Fruit fly (Drosophila melanogaster) whole organism: ENCODE results near the gene pim.

Experiments
- CG8478 ChIP-seq: fragments of >200 bp; optimal IDR thresholded peaks from 2 replicates; lab custom pipeline; 2018; ENCODE audit warnings: inconsistent platforms
- Dll ChIP-seq: fragments of >200 bp; optimal IDR thresholded peaks from 2 replicates; lab custom pipeline; 2017
- EcR ChIP-seq, 2 experiments: fragments of >200 bp; optimal IDR thresholded peaks; 2 replicates each; lab custom pipeline; 2017; ENCODE audit warnings: missing biosample characterization in 2 of 2, missing genetic modification characterization in 2 of 2, missing genetic modification reagents in 2 of 2
- pan ChIP-seq: fragments of >200 bp; optimal IDR thresholded peaks from 2 replicates; lab custom pipeline; 2017
- psq ChIP-seq: fragments of >200 bp; optimal IDR thresholded peaks from 2 replicates; lab custom pipeline; 2017
- usp ChIP-seq: fragments of >200 bp; optimal IDR thresholded peaks from 2 replicates; lab custom pipeline; 2017; ENCODE audit warnings: missing biosample characterization, missing genetic modification characterization, mixed read lengths

The pim gene

dm6 chr2L:10333091-10333991 is 29.4 kb upstream of the pim start, which contains the start of gene GATAd:
Gene GATAd (plus strand): TSS chr2L:10333734.
- no peak for TF ChIP-seq psq (lab: Kevin White, UChicago)
- no peak for TF ChIP-seq pan (lab: Kevin White, UChicago)
- no peak for TF ChIP-seq EcR (GFP tag; optimal IDR thresholded peaks at IDR 0.05; lab: Kevin White, UChicago)
- no peak for TF ChIP-seq Dll (lab: Kevin White, UChicago)
- TF ChIP-seq usp (GFP tag; lab: Kevin White, UChicago), result no peak
- TF ChIP-seq CG8478 (lab: Kevin White, UChicago), result no peak

- TF ChIP-seq EcR (GFP tag; optimal IDR thresholded peaks at IDR 0.05; lab: Kevin White, UChicago) (no peak), usp (GFP tag; lab: Kevin White, UChicago) (no peak), pan (lab: Kevin White, UChicago) (no peak), Dll (lab: Kevin White, UChicago) (no peak), psq (lab: Kevin White, UChicago) (no peak), CG8478 (lab: Kevin White, UChicago) (no peak)
These were observed 28.6 kb upstream of the pim start for dm6 chr2L:10334213-10334612.

- TF ChIP-seq CG8478 (lab: Kevin White, UChicago) (peak; percentile 74), pan (lab: Kevin White, UChicago) (no peak)
These were observed 27.9 kb upstream of the pim start for dm6 chr2L:10334854-10335277.

dm6 chr2L:10339212-10339721 is 23.5 kb upstream of the pim start, which contains the start of gene SamDC:
Gene SamDC (plus strand): TSS chr2L:10339457.
- TF ChIP-seq usp (GFP tag; lab: Kevin White, UChicago) (no peak), EcR (GFP tag; optimal IDR thresholded peaks at IDR 0.05; lab: Kevin White, UChicago) (no peak), Dll (lab: Kevin White, UChicago) (no peak), pan (lab: Kevin White, UChicago) (no peak), psq (lab: Kevin White, UChicago) (no peak)

- TF ChIP-seq psq (lab: Kevin White, UChicago), result no peak
- TF ChIP-seq pan (lab: Kevin White, UChicago), result no peak
- no peak for TF ChIP-seq EcR (GFP tag; optimal IDR thresholded peaks at IDR 0.05; lab: Kevin White, UChicago)
- TF ChIP-seq CG8478 (lab: Kevin White, UChicago), result no peak
- TF ChIP-seq Dll (lab: Kevin White, UChicago), result no peak
- TF ChIP-seq usp (GFP tag; lab: Kevin White, UChicago), result no peak
These were observed 22.9 kb upstream of the pim start for dm6 chr2L:10339841-10340240.

dm6 chr2L:10341405-10341804 is 21.4 kb upstream of the pim start, which contains the start of gene CG31715:
Gene CG31715 (plus strand): TSS chr2L:10341616.
- no peak for TF ChIP-seq CG8478 (lab: Kevin White, UChicago)
- TF ChIP-seq pan (lab: Kevin White, UChicago), result no peak
- no peak for TF ChIP-seq EcR (GFP tag; optimal IDR thresholded peaks at IDR 0.05; lab: Kevin White, UChicago)
- TF ChIP-seq Dll (lab: Kevin White, UChicago), result no peak
- no peak for TF ChIP-seq psq (lab: Kevin White, UChicago)
- TF ChIP-seq usp (GFP tag; lab: Kevin White, UChicago), result no peak

dm6 chr2L:10342471-10342870 is 20.3 kb upstream of the pim start, which contains the start of gene Sps2:
Gene Sps2 (plus strand): TSS chr2L:10342594.
- TF ChIP-seq Dll (lab: Kevin White, UChicago), result no peak
- no peak for TF ChIP-seq pan (lab: Kevin White, UChicago)
- TF ChIP-seq CG8478 (lab: Kevin White, UChicago), result no peak
- no peak for TF ChIP-seq EcR (GFP tag; optimal IDR thresholded peaks at IDR 0.05; lab: Kevin White, UChicago)
- TF ChIP-seq psq (lab: Kevin White, UChicago), result no peak
- TF ChIP-seq usp (GFP tag; lab: Kevin White, UChicago), result no peak

- TF ChIP-seq CG8478 (lab: Kevin White, UChicago), result no peak
- no peak for TF ChIP-seq usp (GFP tag; lab: Kevin White, UChicago)
- TF ChIP-seq EcR (GFP tag; optimal IDR thresholded peaks at IDR 0.05; lab: Kevin White, UChicago), result no peak
- no peak for TF ChIP-seq Dll (lab: Kevin White, UChicago)
- TF ChIP-seq pan (lab: Kevin White, UChicago), result no peak
- TF ChIP-seq psq (lab: Kevin White, UChicago), result no peak
These were observed 18.7 kb upstream of the pim start, which contains the start of gene Frmd5 for dm6 chr2L:10344029-10344606. Gene Frmd5 (plus strand): TSS chr2L:10344442.

- TF ChIP-seq EcR (GFP tag; optimal IDR thresholded peaks at IDR 0.05; lab: Kevin White, UChicago) (no peak), Dll (lab: Kevin White, UChicago) (no peak), CG8478 (lab: Kevin White, UChicago) (no peak), usp (GFP tag; lab: Kevin White, UChicago) (no peak), pan (lab: Kevin White, UChicago) (no peak), psq (lab: Kevin White, UChicago) (no peak)
These were observed 11.7 kb upstream of the pim start for dm6 chr2L:10351130-10351529.

- TF ChIP-seq psq (lab: Kevin White, UChicago) (no peak), CG8478 (lab: Kevin White, UChicago) (no peak), Dll (lab: Kevin White, UChicago) (no peak), pan (lab: Kevin White, UChicago) (no peak), usp (GFP tag; lab: Kevin White, UChicago) (no peak), EcR (GFP tag; optimal IDR thresholded peaks at IDR 0.05; lab: Kevin White, UChicago) (no peak)
These were observed 8.9 kb upstream of the pim start, which contains the start of gene CG34367 for dm6 chr2L:10353871-10354270. Gene CG34367 (minus strand): TSS chr2L:10353905.
